Worm (Caenorhabditis elegans): ENCODE results near the gene cec-6.

Gene cec-6

ce11 chrIV:5586320-5586720, 41.7 kb downstream of the cec-6 start (continued):
- no peak for TF ChIP-seq hlh-4 (tag; optimal IDR thresholded peaks at IDR 0.05)
- TF ChIP-seq pqm-1 (tag; optimal IDR thresholded peaks at IDR 0.05), result no peak
- TF ChIP-seq elt-3 (tag; optimal IDR thresholded peaks at IDR 0.05), result peak in 1 of 6 experiments; percentile 8
- no peak for TF ChIP-seq ces-1 (GFP tag; optimal IDR thresholded peaks at IDR 0.05)

- TF ChIP-seq elt-3 (tag; optimal IDR thresholded peaks at IDR 0.05) (no peak), snpc-4 (tag; optimal IDR thresholded peaks at IDR 0.05) (peak; percentile 32), mep-1 (tag; optimal IDR thresholded peaks at IDR 0.05) (no peak), sup-37 (GFP tag; optimal IDR thresholded peaks at IDR 0.05) (no peak), efl-1 (optimal IDR thresholded peaks at IDR 0.05) (no peak), efl-1 (GFP tag; optimal IDR thresholded peaks at IDR 0.05 in 1 of 2) (peak in 1 of 2 experiments; percentile 59), lsy-2 (tag; optimal IDR thresholded peaks at IDR 0.05) (peak in 1 of 2 experiments; percentile 54), lin-35 (GFP tag; optimal IDR thresholded peaks at IDR 0.05) (peak in 1 of 2 experiments; percentile 7), tlp-1 (tag; optimal IDR thresholded peaks at IDR 0.05) (no peak), fos-1 (tag; optimal IDR thresholded peaks at IDR 0.05) (no peak), zag-1 (tag; optimal IDR thresholded peaks at IDR 0.05) (no peak), lin-39 (tag; optimal IDR thresholded peaks at IDR 0.05) (no peak), zip-4 (GFP tag; optimal IDR thresholded peaks at IDR 0.05) (no peak), skn-1 (tag; optimal IDR thresholded peaks at IDR 0.05) (peak; percentile 26)
Observed at ce11 chrIV:5587964-5588860, 43.6 kb downstream of the cec-6 start.

- no peak for TF ChIP-seq dsc-1 (tag; optimal IDR thresholded peaks at IDR 0.05)
- no peak for TF ChIP-seq ztf-11 (tag; optimal IDR thresholded peaks at IDR 0.05)
- no peak for TF ChIP-seq Y116A8C.19 (tag; optimal IDR thresholded peaks at IDR 0.05; ENCODE audit: borderline replicate concordance)
- peak; percentile 26 for TF ChIP-seq elt-2 (tag; optimal IDR thresholded peaks at IDR 0.05)
- no peak for TF ChIP-seq nhr-11 (tag; optimal IDR thresholded peaks at IDR 0.05)
- TF ChIP-seq sptf-1 (tag; optimal IDR thresholded peaks at IDR 0.05), result no peak
- no peak for TF ChIP-seq aha-1 (tag; optimal IDR thresholded peaks at IDR 0.05)
- peak in 1 of 2 experiments; percentile 64 for TF ChIP-seq mdl-1 (tag; optimal IDR thresholded peaks at IDR 0.05)
- no peak for TF ChIP-seq unc-86 (tag; optimal IDR thresholded peaks at IDR 0.05)
- no peak for TF ChIP-seq aly-2 (tag; optimal IDR thresholded peaks at IDR 0.05)
- TF ChIP-seq alr-1 (tag; optimal IDR thresholded peaks at IDR 0.05; ENCODE audit: borderline replicate concordance), result no peak
- peak; percentile 35 for TF ChIP-seq snu-23 (GFP tag; optimal IDR thresholded peaks at IDR 0.05)
- no peak for TF ChIP-seq egl-13 (tag; optimal IDR thresholded peaks at IDR 0.05)
- TF ChIP-seq elt-3 (tag; optimal IDR thresholded peaks at IDR 0.05), result peak in 1 of 6 experiments; percentile 6
- TF ChIP-seq lsy-2 (tag; optimal IDR thresholded peaks at IDR 0.05), result peak; percentile 40 to 70
- no peak for TF ChIP-seq nhr-47 (tag; optimal IDR thresholded peaks at IDR 0.05)
- TF ChIP-seq nhr-85 (tag), result peak; percentile 65
- TF ChIP-seq dpl-1 (GFP tag; optimal IDR thresholded peaks at IDR 0.05), result peak in 1 of 3 experiments; percentile 5
- no peak for TF ChIP-seq lir-3 (tag; optimal IDR thresholded peaks at IDR 0.05; ENCODE audit: poor library complexity)
- TF ChIP-seq nhr-71 (tag; optimal IDR thresholded peaks at IDR 0.05), result peak; percentile 61
- TF ChIP-seq sup-37 (GFP tag; optimal IDR thresholded peaks at IDR 0.05), result no peak
- TF ChIP-seq ceh-88 (GFP tag; IDR thresholded peaks at IDR 0.05), result no peak
- TF ChIP-seq rnt-1 (tag; optimal IDR thresholded peaks at IDR 0.05), result peak; percentile 11
- no peak for TF ChIP-seq hlh-17 (GFP tag; optimal IDR thresholded peaks at IDR 0.05; ENCODE audit: borderline replicate concordance)
- peak in 1 of 2 experiments; percentile 0 for TF ChIP-seq efl-1 (optimal IDR thresholded peaks at IDR 0.05)
- peak in 1 of 2 experiments; percentile 92 for TF ChIP-seq efl-1 (GFP tag; optimal IDR thresholded peaks at IDR 0.05 in 1 of 2)
- peak; percentile 61 for TF ChIP-seq nhr-20 (tag; optimal IDR thresholded peaks at IDR 0.05)
- TF ChIP-seq vab-15 (tag; optimal IDR thresholded peaks at IDR 0.05), result no peak
- TF ChIP-seq unc-98 (GFP tag; IDR thresholded peaks at IDR 0.05), result no peak
- TF ChIP-seq efl-3 (GFP tag; optimal IDR thresholded peaks at IDR 0.05), result no peak
- no peak for TF ChIP-seq F16B12.6 (tag; optimal IDR thresholded peaks at IDR 0.05)
- TF ChIP-seq zip-4 (GFP tag; optimal IDR thresholded peaks at IDR 0.05), result no peak
- peak; percentile 56 for TF ChIP-seq skn-1 (tag; optimal IDR thresholded peaks at IDR 0.05)
- no peak for TF ChIP-seq pqm-1 (tag; optimal IDR thresholded peaks at IDR 0.05)
- peak; percentile 64 for TF ChIP-seq nhr-77 (tag; optimal IDR thresholded peaks at IDR 0.05)
- TF ChIP-seq lin-35 (GFP tag; optimal IDR thresholded peaks at IDR 0.05), result peak in 1 of 2 experiments; percentile 79
- no peak for TF ChIP-seq nhr-90 (tag; optimal IDR thresholded peaks at IDR 0.05; ENCODE audit: poor library complexity)
- TF ChIP-seq mep-1 (tag; optimal IDR thresholded peaks at IDR 0.05), result peak; percentile 31
Observed at ce11 chrIV:5590120-5590519, 45.5 kb downstream of the cec-6 start.

All from whole organism, L1 larva.